Fruit fly (Drosophila melanogaster) whole organism, embryonic: Measurements from ENCODE around the gene CG13127.

Experiments used
- Aef1 ChIP-seq: fragments of 200-800 bp; sonication (Bioruptor generic); IDR thresholded peaks from 3 replicates; pipeline ENCODE4 v1.3.6; 2022; ENCODE audit warnings: missing biosample characterization, missing genetic modification characterization
- Atf-2 ChIP-seq: fragments of 200-800 bp; sonication (Bioruptor generic); optimal IDR thresholded peaks from 2 replicates; lab custom pipeline; 2016; ENCODE audit warnings: missing biosample characterization, missing genetic modification characterization
- CG11247 ChIP-seq: fragments of 200-800 bp; sonication (Bioruptor generic); IDR thresholded peaks from 2 replicates; pipeline ENCODE4 v1.3.6; 2022; ENCODE audit warnings: missing biosample characterization, missing genetic modification characterization
- CG1233 ChIP-seq: fragments of 200-800 bp; sonication (Bioruptor generic); optimal IDR thresholded peaks from 4 replicates; lab custom pipeline; 2018; ENCODE audit warnings: missing biosample characterization, mild to moderate bottlenecking, missing genetic modification characterization
- CG15514 ChIP-seq: fragments of 200-800 bp; sonication (Bioruptor generic); optimal IDR thresholded peaks from 3 replicates; lab custom pipeline; 2017; ENCODE audit warnings: missing biosample characterization, missing genetic modification characterization, mild to moderate bottlenecking, moderate library complexity, missing genetic modification reagents
- CG15696 ChIP-seq: fragments of 200-800 bp; sonication (Bioruptor generic); optimal IDR thresholded peaks from 2 replicates; lab custom pipeline; 2019; ENCODE audit warnings: missing biosample characterization, mild to moderate bottlenecking, missing genetic modification characterization, moderate library complexity
- CG1602 ChIP-seq: fragments of 200-800 bp; sonication (Bioruptor generic); optimal IDR thresholded peaks from 3 replicates; lab custom pipeline; 2016; ENCODE audit warnings: missing biosample characterization, missing genetic modification characterization
- CG3281 ChIP-seq: fragments of 200-800 bp; sonication (Bioruptor generic); optimal IDR thresholded peaks from 3 replicates; lab custom pipeline; 2017; ENCODE audit warnings: missing biosample characterization, mild to moderate bottlenecking, missing genetic modification characterization
- CG4328 ChIP-seq: fragments of 200-800 bp; sonication (Bioruptor generic); optimal IDR thresholded peaks from 3 replicates; lab custom pipeline; 2017; ENCODE audit warnings: missing biosample characterization, missing genetic modification reagents, missing genetic modification characterization
- CG5245 ChIP-seq: fragments of 200-800 bp; sonication (Bioruptor generic); optimal IDR thresholded peaks from 3 replicates; lab custom pipeline; 2016; ENCODE audit warnings: missing biosample characterization, missing genetic modification characterization
- CG6654 ChIP-seq: fragments of 200-800 bp; sonication (Bioruptor generic); optimal IDR thresholded peaks from 2 replicates; lab custom pipeline; 2017; ENCODE audit warnings: missing biosample characterization, mild to moderate bottlenecking, missing genetic modification characterization
- CG6765 ChIP-seq: fragments of 200-800 bp; sonication (Bioruptor generic); optimal IDR thresholded peaks from 3 replicates; lab custom pipeline; 2017; ENCODE audit warnings: missing biosample characterization, mild to moderate bottlenecking, missing genetic modification characterization
- CG6791 ChIP-seq: fragments of 200-800 bp; sonication (Bioruptor generic); IDR thresholded peaks from 3 replicates; pipeline ENCODE4 v1.3.6; 2022; ENCODE audit warnings: missing biosample characterization, missing genetic modification characterization; ENCODE audit not compliant: partially characterized antibody
- CG7928 ChIP-seq: fragments of 200-800 bp; sonication (Bioruptor generic); optimal IDR thresholded peaks from 2 replicates; lab custom pipeline; 2017; ENCODE audit warnings: missing biosample characterization, mild to moderate bottlenecking, missing genetic modification characterization
- CG7987 ChIP-seq: fragments of 200-800 bp; sonication (Bioruptor generic); optimal IDR thresholded peaks from 2 replicates; lab custom pipeline; 2018; ENCODE audit warnings: missing biosample characterization, mild to moderate bottlenecking, missing genetic modification characterization, moderate library complexity
- CG8478 ChIP-seq: fragments of >200 bp; optimal IDR thresholded peaks from 2 replicates; lab custom pipeline; 2018
- CTCF ChIP-seq: fragments of 200-800 bp; sonication (Bioruptor generic); optimal IDR thresholded peaks from 2 replicates; lab custom pipeline; 2017; ENCODE audit warnings: missing biosample characterization, mild to moderate bottlenecking, missing genetic modification characterization, moderate library complexity
- Dip2 ChIP-seq: fragments of 200-800 bp; sonication (Bioruptor generic); IDR thresholded peaks from 2 replicates; pipeline ENCODE4 v1.3.6; 2022; ENCODE audit warnings: missing biosample characterization, missing genetic modification characterization
- Drgx ChIP-seq: fragments of 200-800 bp; sonication (Bioruptor generic); IDR thresholded peaks from 2 replicates; pipeline ENCODE4 v1.3.6; 2022; ENCODE audit warnings: missing biosample characterization, missing genetic modification characterization
- Ets65A ChIP-seq: fragments of 200-800 bp; sonication (Bioruptor generic); peaks from one replicate; lab custom pipeline; 2016; ENCODE audit warnings: missing biosample characterization, missing genetic modification characterization
- HLH4C ChIP-seq: fragments of 200-800 bp; sonication (Bioruptor generic); IDR thresholded peaks from 3 replicates; pipeline ENCODE4 v1.3.6; 2022; ENCODE audit warnings: missing biosample characterization, missing genetic modification characterization; ENCODE audit not compliant: partially characterized antibody
- HLH54F ChIP-seq: fragments of 200-800 bp; sonication (Bioruptor generic); optimal IDR thresholded peaks from 3 replicates; lab custom pipeline; 2016; ENCODE audit warnings: missing biosample characterization, missing genetic modification characterization
- Hr3 ChIP-seq: fragments of 200-800 bp; sonication (Bioruptor generic); optimal IDR thresholded peaks from 3 replicates; lab custom pipeline; 2016; ENCODE audit warnings: missing biosample characterization, missing genetic modification characterization
- Kr ChIP-seq: fragments of 200-800 bp; sonication (Bioruptor generic); optimal IDR thresholded peaks from 2 replicates; lab custom pipeline; 2017; ENCODE audit warnings: missing biosample characterization, mild to moderate bottlenecking, missing genetic modification characterization
- MBD-R2 ChIP-seq: fragments of 200-800 bp; sonication (Bioruptor generic); IDR thresholded peaks from 2 replicates; pipeline ENCODE4 v1.3.6; 2022; ENCODE audit warnings: missing biosample characterization, missing genetic modification characterization
- MESR4 ChIP-seq: fragments of 200-800 bp; sonication (Bioruptor generic); optimal IDR thresholded peaks from 2 replicates; lab custom pipeline; 2018; ENCODE audit warnings: missing biosample characterization, mild to moderate bottlenecking, missing genetic modification characterization, moderate library complexity
- Mrtf ChIP-seq: fragments of 200-800 bp; sonication (Bioruptor generic); IDR thresholded peaks from 3 replicates; pipeline ENCODE4 v1.3.6; 2022; ENCODE audit warnings: missing biosample characterization, missing genetic modification characterization
- PHDP ChIP-seq: fragments of 200-800 bp; sonication (Bioruptor generic); optimal IDR thresholded peaks from 3 replicates; lab custom pipeline; 2018; ENCODE audit warnings: missing biosample characterization, mild to moderate bottlenecking, missing genetic modification characterization, moderate library complexity
- Rfx ChIP-seq: fragments of 200-800 bp; sonication (Bioruptor generic); IDR thresholded peaks from 2 replicates; pipeline ENCODE4 v1.3.6; 2022; ENCODE audit warnings: missing biosample characterization, missing genetic modification characterization
- Usf ChIP-seq: fragments of 200-800 bp; sonication (Bioruptor generic); optimal IDR thresholded peaks from 2 replicates; lab custom pipeline; 2017; ENCODE audit warnings: missing genotype, missing biosample characterization, missing genetic modification characterization
- amos ChIP-seq: fragments of 200-800 bp; sonication (Bioruptor generic); IDR thresholded peaks from 2 replicates; pipeline ENCODE4 v1.3.6; 2022; ENCODE audit warnings: missing biosample characterization, missing genetic modification characterization; ENCODE audit not compliant: partially characterized antibody
- chinmo ChIP-seq: fragments of 200-800 bp; sonication (Bioruptor generic); IDR thresholded peaks from 4 replicates; pipeline ENCODE4 v1.3.6; 2022; ENCODE audit warnings: missing biosample characterization, missing genetic modification characterization; ENCODE audit not compliant: partially characterized antibody
- chn ChIP-seq: fragments of 200-800 bp; sonication (Bioruptor generic); optimal IDR thresholded peaks from 2 replicates; lab custom pipeline; 2016; ENCODE audit warnings: missing biosample characterization, missing genetic modification characterization
- disco-r ChIP-seq: fragments of 200-800 bp; sonication (Bioruptor generic); optimal IDR thresholded peaks from 2 replicates; lab custom pipeline; 2016; ENCODE audit warnings: missing biosample characterization, missing genetic modification characterization
- exex ChIP-seq: fragments of 200-800 bp; sonication (Bioruptor generic); optimal IDR thresholded peaks from 4 replicates; lab custom pipeline; 2018; ENCODE audit warnings: missing biosample characterization, mild to moderate bottlenecking, missing genetic modification characterization, moderate library complexity
- fu2 ChIP-seq: fragments of 200-800 bp; sonication (Bioruptor generic); optimal IDR thresholded peaks from 2 replicates; lab custom pipeline; 2016; ENCODE audit warnings: missing biosample characterization, missing genetic modification characterization
- h ChIP-seq: fragments of >200 bp; optimal IDR thresholded peaks from 2 replicates; lab custom pipeline; 2017
- hb ChIP-seq: fragments of 200-800 bp; sonication (Bioruptor generic); IDR thresholded peaks from 3 replicates; pipeline ENCODE4 v1.3.6; 2022; ENCODE audit warnings: missing biosample characterization, missing genetic modification characterization; ENCODE audit not compliant: partially characterized antibody
- insv ChIP-seq, 2 experiments: fragments of 200-800 bp; sonication (Bioruptor generic); optimal IDR thresholded peaks; 3 replicates each; lab custom pipeline; 2016 to 2018; ENCODE audit warnings: missing biosample characterization in 2 of 2, missing genetic modification characterization in 2 of 2
- inv ChIP-seq: fragments of 200-800 bp; sonication (Bioruptor generic); IDR thresholded peaks from 2 replicates; pipeline ENCODE4 v1.3.6; 2022; ENCODE audit warnings: missing biosample characterization, missing genetic modification characterization; ENCODE audit not compliant: partially characterized antibody
- jigr1 ChIP-seq: fragments of 200-800 bp; sonication (Bioruptor generic); IDR thresholded peaks from 3 replicates; pipeline ENCODE4 v1.3.6; 2022; ENCODE audit warnings: missing biosample characterization, missing genetic modification characterization
- lola ChIP-seq, 3 experiments: fragments of >200 bp in 2 of 3; fragments of 200-800 bp in 1 of 3; sonication (Bioruptor generic) in 1 of 3; optimal IDR thresholded peaks; 2 replicates each; lab custom pipeline; 2017 to 2019; ENCODE audit warnings: missing biosample characterization in 3 of 3, missing genetic modification characterization in 3 of 3, mild to moderate bottlenecking in 1 of 3, moderate library complexity in 1 of 3
- nerfin-2 ChIP-seq: fragments of 200-800 bp; sonication (Bioruptor generic); IDR thresholded peaks from 2 replicates; pipeline ENCODE4 v1.3.6; 2022; ENCODE audit warnings: missing biosample characterization, missing genetic modification characterization; ENCODE audit not compliant: partially characterized antibody
- nmo ChIP-seq: fragments of 200-800 bp; sonication (Bioruptor generic); optimal IDR thresholded peaks from 2 replicates; lab custom pipeline; 2018; ENCODE audit warnings: missing biosample characterization, mild to moderate bottlenecking, missing genetic modification characterization, moderate library complexity
- pzg ChIP-seq: fragments of 200-800 bp; sonication (Bioruptor generic); optimal IDR thresholded peaks from 3 replicates; lab custom pipeline; 2018; ENCODE audit warnings: missing biosample characterization, mild to moderate bottlenecking, missing genetic modification characterization, moderate library complexity
- repo ChIP-seq: fragments of 200-800 bp; sonication (Bioruptor generic); optimal IDR thresholded peaks from 2 replicates; lab custom pipeline; 2016; ENCODE audit warnings: missing biosample characterization, missing genetic modification characterization
- ro ChIP-seq: fragments of 200-800 bp; sonication (Bioruptor generic); IDR thresholded peaks from 2 replicates; pipeline ENCODE4 v1.3.6; 2022; ENCODE audit warnings: missing biosample characterization, missing genetic modification characterization
- sens-2 ChIP-seq: fragments of 200-800 bp; sonication (Bioruptor generic); IDR thresholded peaks from 2 replicates; pipeline ENCODE4 v1.3.6; 2022; ENCODE audit warnings: missing biosample characterization, missing genetic modification characterization
- sima ChIP-seq: fragments of 200-800 bp; sonication (Bioruptor generic); optimal IDR thresholded peaks from 2 replicates; lab custom pipeline; 2016; ENCODE audit warnings: missing biosample characterization, missing genetic modification characterization
- sr ChIP-seq: fragments of 200-800 bp; sonication (Bioruptor generic); IDR thresholded peaks from 3 replicates; pipeline ENCODE4 v1.3.6; 2022; ENCODE audit warnings: missing biosample characterization, missing genetic modification characterization
- tin ChIP-seq: fragments of 200-800 bp; sonication (Bioruptor generic); optimal IDR thresholded peaks from 3 replicates; lab custom pipeline; 2016; ENCODE audit warnings: missing biosample characterization, missing genetic modification characterization
- tna ChIP-seq: fragments of 200-800 bp; sonication (Bioruptor generic); IDR thresholded peaks from 2 replicates; pipeline ENCODE4 v1.3.6; 2022; ENCODE audit warnings: missing biosample characterization, missing genetic modification characterization; ENCODE audit not compliant: partially characterized antibody
- toy ChIP-seq: fragments of 200-800 bp; sonication (Bioruptor generic); IDR thresholded peaks from 2 replicates; pipeline ENCODE4 v1.3.6; 2022; ENCODE audit warnings: missing biosample characterization, missing genetic modification characterization
- wor ChIP-seq: fragments of 200-800 bp; sonication (Bioruptor generic); IDR thresholded peaks from 2 replicates; pipeline ENCODE4 v1.3.6; 2022; ENCODE audit warnings: missing biosample characterization, missing genetic modification characterization

CG13127 gene

dm6 chr2L:10032415-10032814, 5.9 kb downstream of the CG13127 start, which contains the start of gene obst-B (continued):
- TF ChIP-seq CG7928 (GFP tag; lab: Kevin White, UChicago) (no peak), CG11247 (GFP tag; lab: Robert Waterston, UW) (no peak), Kr (GFP tag; lab: Kevin White, UChicago) (no peak), repo (GFP tag; lab: Kevin White, UChicago) (no peak), disco-r (no peak), amos (GFP tag; lab: Robert Waterston, UW) (no peak), HLH54F (GFP tag; lab: Kevin White, UChicago) (no peak), CG1233 (no peak), CG8478 (no peak), nerfin-2 (0 out of 2 replicates have a peak, but pooled peaks have one; percentile 23), lola (GFP tag; optimal IDR thresholded peaks at IDR 0.05; lab: Kevin White, UChicago) (no peak), CTCF (no peak), nmo (no peak), sens-2 (GFP tag; lab: Robert Waterston, UW) (no peak), inv (GFP tag; lab: Robert Waterston, UW) (no peak), Mrtf (GFP tag; lab: Robert Waterston, UW) (no peak), insv (GFP tag; optimal IDR thresholded peaks at IDR 0.05; lab: Kevin White, UChicago) (no peak), Atf-2 (no peak), jigr1 (GFP tag; lab: Robert Waterston, UW) (no peak), Rfx (GFP tag; lab: Robert Waterston, UW) (no peak), sr (GFP tag; lab: Robert Waterston, UW) (no peak), CG5245 (GFP tag; lab: Kevin White, UChicago) (no peak), fu2 (no peak), h (lab: Kevin White, UChicago) (no peak), ro (GFP tag; lab: Robert Waterston, UW) (no peak), exex (tag; lab: Kevin White, UChicago) (no peak), tna (GFP tag; lab: Robert Waterston, UW) (peak; percentile 64), tin (GFP tag; lab: Kevin White, UChicago) (no peak), toy (no peak), sima (GFP tag; lab: Kevin White, UChicago) (no peak), Hr3 (GFP tag; lab: Kevin White, UChicago) (no peak), Ets65A (GFP tag; lab: Kevin White, UChicago) (peak; percentile 49), HLH4C (peak; percentile 29; the same call in 2 of the 3 replicates), CG7987 (no peak), chinmo (GFP tag; lab: Robert Waterston, UW) (peak; percentile 97), Drgx (GFP tag; lab: Robert Waterston, UW) (no peak)

dm6 chr2L:10033410-10033809, 6.9 kb downstream of the CG13127 start:
- TF ChIP-seq CG15696 (tag; lab: Kevin White, UChicago) (no peak), PHDP (tag; lab: Kevin White, UChicago) (no peak), CTCF (peak; percentile 83), CG4328 (GFP tag; lab: Kevin White, UChicago) (no peak), pzg (GFP tag; lab: Kevin White, UChicago) (no peak), inv (GFP tag; lab: Robert Waterston, UW) (peak; percentile 20; the same call in 1 of the 2 replicates), Usf (GFP tag; lab: Kevin White, UChicago) (no peak), Aef1 (GFP tag; lab: Robert Waterston, UW) (no peak), CG15514 (GFP tag; lab: Kevin White, UChicago) (no peak), wor (GFP tag; lab: Robert Waterston, UW) (no peak), MBD-R2 (GFP tag; lab: Robert Waterston, UW) (no peak), MESR4 (no peak), CG3281 (GFP tag; lab: Kevin White, UChicago) (no peak), CG6791 (peak; percentile 78), chn (GFP tag; lab: Kevin White, UChicago) (no peak), CG6765 (no peak), hb (GFP tag; lab: Robert Waterston, UW) (peak; percentile 81), CG6654 (no peak), Dip2 (GFP tag; lab: Robert Waterston, UW) (no peak), CG1602 (GFP tag; lab: Kevin White, UChicago) (no peak)
